Fruit fly (Drosophila melanogaster): ENCODE results near the gene ND-15.
A peak's percentile ranks its signal among the peaks of the same experiment; 100 is the strongest.

ND-15 gene

dm6 chr2L:170383-170782 is 55.9 kb downstream of the ND-15 start (continued):
- no peak for TF ChIP-seq jing (GFP tag; optimal IDR thresholded peaks at IDR 0.05)
- peak; percentile 13 for TF ChIP-seq lab (GFP tag; optimal IDR thresholded peaks at IDR 0.05)
- TF ChIP-seq Dll (GFP tag; IDR thresholded peaks at IDR 0.05; ENCODE audit: partially characterized antibody), result no peak
- no peak for TF ChIP-seq CG6791 (GFP tag; IDR thresholded peaks at IDR 0.05; ENCODE audit: partially characterized antibody)
- no peak for TF ChIP-seq Ets65A (GFP tag)
- peak; percentile 21 for TF ChIP-seq CG13296 (GFP tag; optimal IDR thresholded peaks at IDR 0.05)
- TF ChIP-seq Antp (GFP tag; optimal IDR thresholded peaks at IDR 0.05), result no peak
- TF ChIP-seq sug (tag; optimal IDR thresholded peaks at IDR 0.05), result peak; percentile 33
- no peak for TF ChIP-seq tap (tag; optimal IDR thresholded peaks at IDR 0.05)
- no peak for TF ChIP-seq CG5245 (GFP tag; optimal IDR thresholded peaks at IDR 0.05)
- TF ChIP-seq CG34376 (GFP tag; optimal IDR thresholded peaks at IDR 0.05), result peak; percentile 22
- TF ChIP-seq CG31365 (tag; optimal IDR thresholded peaks at IDR 0.05), result no peak
- TF ChIP-seq dan (GFP tag; IDR thresholded peaks at IDR 0.05), result no peak
- TF ChIP-seq CG30431 (GFP tag; optimal IDR thresholded peaks at IDR 0.05), result no peak
- TF ChIP-seq lbe (GFP tag; optimal IDR thresholded peaks at IDR 0.05), result peak; percentile 29
- no peak for TF ChIP-seq pho (GFP tag; optimal IDR thresholded peaks at IDR 0.05)
- no peak for TF ChIP-seq sob (GFP tag; IDR thresholded peaks at IDR 0.05)
- no peak for TF ChIP-seq Spps (tag; optimal IDR thresholded peaks at IDR 0.05)
- TF ChIP-seq Hand (GFP tag; optimal IDR thresholded peaks at IDR 0.05), result no peak
- no peak for TF ChIP-seq eyg (GFP tag; optimal IDR thresholded peaks at IDR 0.05)
- peak in 1 of 2 experiments; percentile 10 for TF ChIP-seq eve (GFP tag; optimal IDR thresholded peaks at IDR 0.05)
- TF ChIP-seq mirr (GFP tag; optimal IDR thresholded peaks at IDR 0.05), result peak; percentile 77
- TF ChIP-seq CG2678 (tag; optimal IDR thresholded peaks at IDR 0.05), result peak; percentile 15
- no peak for TF ChIP-seq sens-2 (GFP tag; IDR thresholded peaks at IDR 0.05)
- no peak for TF ChIP-seq ftz-f1 (GFP tag; optimal IDR thresholded peaks at IDR 0.05)
- TF ChIP-seq fru (optimal IDR thresholded peaks at IDR 0.05), result no peak
- TF ChIP-seq Mad (GFP tag; optimal IDR thresholded peaks at IDR 0.05), result no peak
- no peak for TF ChIP-seq CG31224 (GFP tag; IDR thresholded peaks at IDR 0.05)
- peak; percentile 13 for TF ChIP-seq B-H2 (GFP tag; optimal IDR thresholded peaks at IDR 0.05)
- no peak for TF ChIP-seq nau (GFP tag; optimal IDR thresholded peaks at IDR 0.05)
- TF ChIP-seq Dip2 (GFP tag; IDR thresholded peaks at IDR 0.05), result no peak
- TF ChIP-seq sens (GFP tag), result peak; percentile 40
- no peak for TF ChIP-seq Bteb2 (GFP tag; optimal IDR thresholded peaks at IDR 0.05)
- TF ChIP-seq CG11085 (GFP tag; IDR thresholded peaks at IDR 0.05), result no peak

- TF ChIP-seq fru (optimal IDR thresholded peaks at IDR 0.05) (no peak), Dll (GFP tag; IDR thresholded peaks at IDR 0.05; ENCODE audit: partially characterized antibody) (no peak), cato (GFP tag; optimal IDR thresholded peaks at IDR 0.05; ENCODE audit: borderline replicate concordance) (no peak), eyg (GFP tag; optimal IDR thresholded peaks at IDR 0.05) (no peak), Ptx1 (GFP tag; IDR thresholded peaks at IDR 0.05) (no peak), NC2β (GFP tag; optimal IDR thresholded peaks at IDR 0.05) (no peak), H2.0 (GFP tag; IDR thresholded peaks at IDR 0.05) (no peak), fu2 (GFP tag; optimal IDR thresholded peaks at IDR 0.05) (no peak), trh (GFP tag; optimal IDR thresholded peaks at IDR 0.05) (no peak), CG31224 (GFP tag; IDR thresholded peaks at IDR 0.05) (no peak), CG9932 (GFP tag; IDR thresholded peaks at IDR 0.05) (no peak), CG2129 (GFP tag; IDR thresholded peaks at IDR 0.05; ENCODE audit: partially characterized antibody) (no peak), ken (GFP tag; IDR thresholded peaks at IDR 0.05) (no peak), CG7786 (GFP tag; optimal IDR thresholded peaks at IDR 0.05) (no peak), CHES-1-like (GFP tag; optimal IDR thresholded peaks at IDR 0.05) (no peak), dimm (GFP tag; IDR thresholded peaks at IDR 0.05) (no peak), CG4328 (GFP tag; optimal IDR thresholded peaks at IDR 0.05) (no peak), stc (GFP tag; IDR thresholded peaks at IDR 0.05) (no peak), sr (GFP tag; IDR thresholded peaks at IDR 0.05) (no peak), mirr (GFP tag; optimal IDR thresholded peaks at IDR 0.05) (peak; percentile 56), Ssrp (tag; optimal IDR thresholded peaks at IDR 0.05) (no peak), GATAe (GFP tag; conservative IDR thresholded peaks at IDR 0.05) (no peak), CG9797 (GFP tag; optimal IDR thresholded peaks at IDR 0.05) (no peak)
Observed at dm6 chr2L:171499-172250, 57.1 kb downstream of the ND-15 start.
